Worm (Caenorhabditis elegans): ENCODE results near the gene F38A1.9.
A peak's percentile ranks its signal among the peaks of the same experiment; 100 is the strongest.

F38A1.9 gene

DNA sequence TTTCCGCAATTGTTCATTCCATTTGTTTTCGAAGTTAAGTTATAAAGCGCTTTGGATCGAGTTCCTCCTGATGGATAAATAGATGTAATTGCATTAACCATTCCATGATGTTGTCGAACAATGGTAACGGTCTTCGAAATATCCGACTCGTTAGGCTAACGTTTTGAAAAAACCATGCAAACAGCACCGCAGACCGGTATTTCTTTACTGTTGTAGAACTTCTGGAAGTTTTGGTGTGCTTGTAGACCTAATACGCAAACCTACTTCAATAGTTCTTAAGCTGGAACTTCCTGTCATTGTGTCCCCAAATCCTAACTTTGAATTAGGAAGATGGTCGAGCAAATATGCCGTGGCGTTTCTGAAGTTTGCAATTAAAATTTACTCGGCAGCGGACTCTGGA is at the start of gene F38A1.9:
F38A1.9 (minus strand) TSS at position 101 of the 400 bp plus-strand sequence.
- TF ChIP-seq eyg-1 (tag; optimal IDR thresholded peaks at IDR 0.05) = no peak

DNA sequence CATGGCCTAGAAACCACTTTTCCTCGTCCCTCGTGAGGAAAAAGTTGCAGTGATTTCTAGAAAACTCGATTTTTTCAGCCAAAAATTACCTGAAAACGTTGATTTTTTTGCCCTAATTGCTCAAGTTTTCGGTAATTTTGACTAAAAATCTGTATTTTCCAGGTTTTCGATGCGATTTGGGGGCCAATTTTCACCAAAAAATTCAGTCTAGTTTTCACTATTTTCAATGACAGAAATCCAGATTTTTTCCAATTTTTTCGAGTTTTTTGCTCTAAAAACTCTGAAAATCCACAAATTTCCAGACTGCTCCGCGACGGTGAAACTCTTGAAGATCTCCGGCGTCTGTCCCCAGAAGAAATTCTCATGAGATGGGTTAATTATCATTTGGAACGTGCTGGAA is 44.2 kb upstream of the F38A1.9 start, which contains the start of gene plst-1:
plst-1 (plus strand) TSS at position 301 of the 400 bp plus-strand sequence.
- no peak for TF ChIP-seq K02D7.2 (tag; optimal IDR thresholded peaks at IDR 0.05)
- TF ChIP-seq pat-9 (tag; optimal IDR thresholded peaks at IDR 0.05) = no peak
- no peak for TF ChIP-seq odd-2 (tag; optimal IDR thresholded peaks at IDR 0.05)
- no peak for TF ChIP-seq hlh-8 (tag; optimal IDR thresholded peaks at IDR 0.05)
- no peak for TF ChIP-seq sox-2 (GFP tag; IDR thresholded peaks at IDR 0.05)
- TF ChIP-seq ceh-19 (GFP tag; optimal IDR thresholded peaks at IDR 0.05) = no peak
- no peak for TF ChIP-seq hlh-13 (GFP tag; optimal IDR thresholded peaks at IDR 0.05)
- no peak for TF ChIP-seq ceh-9 (tag; optimal IDR thresholded peaks at IDR 0.05)
- TF ChIP-seq C38D4.7 (GFP tag; optimal IDR thresholded peaks at IDR 0.05) = no peak
- no peak for TF ChIP-seq C08G9.2 (tag; optimal IDR thresholded peaks at IDR 0.05)
- no peak for TF ChIP-seq ceh-14 (tag; optimal IDR thresholded peaks at IDR 0.05)
- no peak for TF ChIP-seq dve-1 (tag; optimal IDR thresholded peaks at IDR 0.05)
- TF ChIP-seq unc-3 (GFP tag; conservative IDR thresholded peaks at IDR 0.05) = no peak
- TF ChIP-seq unc-3 (tag; optimal IDR thresholded peaks at IDR 0.05) = no peak
- TF ChIP-seq ceh-31 (tag; optimal IDR thresholded peaks at IDR 0.05) = no peak
- no peak for TF ChIP-seq pha-4 (tag; optimal IDR thresholded peaks at IDR 0.05)
- no peak for TF ChIP-seq mec-3 (tag; optimal IDR thresholded peaks at IDR 0.05; ENCODE audit: borderline replicate concordance)
- TF ChIP-seq pax-1 (tag; optimal IDR thresholded peaks at IDR 0.05) = no peak

DNA sequence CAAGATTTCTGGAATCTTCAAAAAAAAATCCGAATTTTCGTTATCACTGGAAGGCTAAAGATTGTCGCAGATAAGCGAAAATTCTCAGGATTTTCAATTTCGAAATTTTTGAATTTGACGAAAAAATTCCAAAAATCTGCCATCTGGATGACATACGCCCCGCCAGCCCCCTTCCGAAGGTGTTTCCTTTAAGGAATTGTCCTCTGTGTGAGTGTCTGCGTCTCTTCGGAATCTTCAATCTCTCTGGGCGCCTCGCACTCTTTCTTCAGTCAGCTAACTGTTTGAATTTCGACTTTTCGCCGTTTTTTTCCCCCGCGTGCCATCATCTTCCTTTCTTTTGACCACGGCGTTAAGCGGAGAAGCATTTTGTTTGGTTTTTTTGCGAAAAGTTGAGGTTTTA is 41.4 kb upstream of the F38A1.9 start:
- TF ChIP-seq K09A11.1 (tag; optimal IDR thresholded peaks at IDR 0.05; ENCODE audit: insufficient read depth) = no peak

DNA sequence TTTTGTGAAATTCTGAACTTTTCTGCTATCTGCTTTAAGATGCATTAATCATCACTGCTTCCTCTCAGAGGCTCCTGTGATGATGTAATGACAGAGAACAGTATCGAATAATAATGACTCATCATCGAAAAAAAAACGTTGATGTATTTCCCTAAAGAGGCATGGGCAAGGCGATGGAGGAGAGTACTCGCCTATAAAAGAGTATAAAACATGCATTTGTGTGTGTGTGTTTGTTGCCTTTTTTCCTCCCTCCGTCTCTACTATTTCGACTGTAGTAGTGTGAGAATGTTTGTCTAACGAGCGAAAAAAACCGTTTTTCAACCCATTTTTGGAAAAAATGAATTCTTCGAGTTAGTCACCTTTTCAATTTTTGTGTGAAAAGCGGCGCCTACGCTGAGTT is 39.7 kb upstream of the F38A1.9 start:
- TF ChIP-seq ceh-14 (tag; optimal IDR thresholded peaks at IDR 0.05) = no peak
- TF ChIP-seq lim-6 (tag; optimal IDR thresholded peaks at IDR 0.05) = no peak
- TF ChIP-seq pha-4 (tag; optimal IDR thresholded peaks at IDR 0.05) = no peak
- TF ChIP-seq ceh-6 (GFP tag; optimal IDR thresholded peaks at IDR 0.05) = no peak
- no peak for TF ChIP-seq dve-1 (tag; optimal IDR thresholded peaks at IDR 0.05)
- TF ChIP-seq mec-3 (tag; optimal IDR thresholded peaks at IDR 0.05; ENCODE audit: borderline replicate concordance) = no peak
- TF ChIP-seq madf-2 (tag; optimal IDR thresholded peaks at IDR 0.05) = no peak
- TF ChIP-seq tbx-2 (tag; optimal IDR thresholded peaks at IDR 0.05) = no peak
- TF ChIP-seq ceh-30 (tag; optimal IDR thresholded peaks at IDR 0.05) = no peak
- TF ChIP-seq hlh-6 (tag; optimal IDR thresholded peaks at IDR 0.05) = no peak
- TF ChIP-seq sdc-2 (tag; optimal IDR thresholded peaks at IDR 0.05) = no peak
- TF ChIP-seq pax-1 (tag; optimal IDR thresholded peaks at IDR 0.05) = no peak
- TF ChIP-seq ceh-48 (tag; optimal IDR thresholded peaks at IDR 0.05) = no peak
- no peak for TF ChIP-seq Y22D7AL.16 (tag; optimal IDR thresholded peaks at IDR 0.05)

DNA sequence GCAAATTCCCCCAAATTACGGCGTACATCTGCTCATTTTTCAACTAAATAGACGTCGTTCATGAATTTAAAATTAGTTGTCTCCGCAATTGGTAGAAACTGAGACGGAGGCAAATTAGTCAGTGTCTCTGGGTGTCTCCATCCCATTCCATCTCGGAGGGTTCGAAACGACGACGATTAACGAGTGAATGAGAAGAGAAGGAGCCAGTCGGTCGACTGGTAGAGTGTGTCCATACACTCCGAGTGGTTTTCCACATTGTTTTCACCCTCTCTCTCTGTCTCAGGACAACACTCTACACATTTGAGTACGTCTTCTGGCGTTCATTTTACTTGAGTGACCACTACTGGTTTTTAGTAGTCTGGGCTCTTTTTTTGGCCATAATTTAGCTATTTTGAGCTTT is 33.8 kb upstream of the F38A1.9 start:
- no peak for TF ChIP-seq ceh-6 (GFP tag; optimal IDR thresholded peaks at IDR 0.05)
- TF ChIP-seq madf-2 (tag; optimal IDR thresholded peaks at IDR 0.05) = no peak
- TF ChIP-seq tbx-2 (tag; optimal IDR thresholded peaks at IDR 0.05) = no peak
- no peak for TF ChIP-seq nhr-11 (tag; optimal IDR thresholded peaks at IDR 0.05)
- peak; percentile 17 for TF ChIP-seq ceh-14 (tag; optimal IDR thresholded peaks at IDR 0.05)

DNA sequence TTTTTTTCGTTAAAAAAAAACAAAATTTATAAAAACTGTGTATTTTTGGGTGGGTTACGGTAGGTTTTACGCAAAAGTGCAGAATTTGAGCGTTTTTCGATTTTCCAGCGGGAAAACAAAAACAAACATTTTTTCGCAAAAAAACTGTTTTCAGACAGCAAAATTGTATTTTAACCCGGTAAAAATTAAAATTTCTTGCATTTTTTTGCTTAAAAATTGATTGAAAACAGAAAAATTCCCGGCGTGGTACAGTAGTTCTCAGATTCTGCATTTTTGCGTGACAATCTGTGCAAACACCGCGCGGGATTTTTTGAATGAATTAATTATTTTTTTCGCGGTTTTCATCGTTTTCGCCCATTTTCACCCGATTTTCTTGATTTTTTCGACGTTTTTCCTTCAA is 31.9 kb upstream of the F38A1.9 start:
- TF ChIP-seq nfya-1 (tag; optimal IDR thresholded peaks at IDR 0.05) (no peak), ceh-19 (GFP tag; optimal IDR thresholded peaks at IDR 0.05) (no peak), tbx-7 (tag; optimal IDR thresholded peaks at IDR 0.05) (no peak), elt-2 (tag; optimal IDR thresholded peaks at IDR 0.05) (no peak), sox-4 (tag; optimal IDR thresholded peaks at IDR 0.05) (no peak), gmeb-2 (tag; optimal IDR thresholded peaks at IDR 0.05) (no peak), nhr-11 (tag; optimal IDR thresholded peaks at IDR 0.05) (no peak), madf-2 (tag; optimal IDR thresholded peaks at IDR 0.05) (no peak), unc-55 (GFP tag; optimal IDR thresholded peaks at IDR 0.05) (no peak), sdc-2 (tag; optimal IDR thresholded peaks at IDR 0.05) (no peak), F13H6.1 (tag; optimal IDR thresholded peaks at IDR 0.05) (no peak)

All from whole organism, late embryonic.